Worm (Caenorhabditis elegans): Measurements from ENCODE around the gene pmp-3.

The pmp-3 gene

ce11 chrV:14687106-14687964, 40.8 kb downstream of the pmp-3 start:
- TF ChIP-seq pqm-1 (tag; optimal IDR thresholded peaks at IDR 0.05), result no peak
- peak; percentile 2 for TF ChIP-seq T23F11.4 (GFP tag; optimal IDR thresholded peaks at IDR 0.05)

ce11 chrV:14688097-14688912, 41.8 kb downstream of the pmp-3 start, which contains the start of gene C47E8.11:
Gene C47E8.11, plus strand, starts transcription at chrV:14688616.
- TF ChIP-seq ceh-24 (tag; optimal IDR thresholded peaks at IDR 0.05) (no peak), ceh-6 (GFP tag; optimal IDR thresholded peaks at IDR 0.05) (no peak), ceh-30 (tag; optimal IDR thresholded peaks at IDR 0.05) (no peak), K02D7.2 (tag; optimal IDR thresholded peaks at IDR 0.05) (no peak), unc-3 (GFP tag; conservative IDR thresholded peaks at IDR 0.05) (no peak), unc-3 (tag; optimal IDR thresholded peaks at IDR 0.05) (no peak), sdc-2 (tag; optimal IDR thresholded peaks at IDR 0.05) (no peak), ama-1 (optimal IDR thresholded peaks at IDR 0.05) (no peak), nfya-1 (tag; optimal IDR thresholded peaks at IDR 0.05) (peak; percentile 12)

ce11 chrV:14689060-14689750, 42.7 kb downstream of the pmp-3 start, which contains the start of gene gasr-8:
Gene gasr-8, plus strand, starts transcription at chrV:14689110.
- TF ChIP-seq ets-4 (tag; optimal IDR thresholded peaks at IDR 0.05), result no peak
- peak; percentile 24 for TF ChIP-seq C08G9.2 (tag; optimal IDR thresholded peaks at IDR 0.05)
- peak; percentile 15 for TF ChIP-seq ceh-48 (tag; optimal IDR thresholded peaks at IDR 0.05)
- no peak for TF ChIP-seq lim-6 (tag; optimal IDR thresholded peaks at IDR 0.05)
- peak; percentile 57 for TF ChIP-seq elt-2 (tag; optimal IDR thresholded peaks at IDR 0.05)
- TF ChIP-seq ceh-19 (GFP tag; optimal IDR thresholded peaks at IDR 0.05), result peak; percentile 33
- peak; percentile 20 for TF ChIP-seq ceh-6 (GFP tag; optimal IDR thresholded peaks at IDR 0.05)
- TF ChIP-seq dmd-4 (tag; optimal IDR thresholded peaks at IDR 0.05; ENCODE audit: borderline replicate concordance), result peak; percentile 49
- TF ChIP-seq sox-2 (GFP tag; IDR thresholded peaks at IDR 0.05), result no peak
- peak; percentile 13 for TF ChIP-seq K02D7.2 (tag; optimal IDR thresholded peaks at IDR 0.05)
- TF ChIP-seq C38D4.7 (GFP tag; optimal IDR thresholded peaks at IDR 0.05), result peak; percentile 22
- TF ChIP-seq hlh-15 (tag; optimal IDR thresholded peaks at IDR 0.05), result peak; percentile 36
- peak; percentile 4 for TF ChIP-seq nfya-1 (tag; optimal IDR thresholded peaks at IDR 0.05)
- TF ChIP-seq fax-1 (tag; optimal IDR thresholded peaks at IDR 0.05), result peak; percentile 15
- TF ChIP-seq madf-2 (tag; optimal IDR thresholded peaks at IDR 0.05), result no peak
- 0 out of 2 replicates have a peak, but pooled peaks have one; percentile 18 for TF ChIP-seq unc-3 (GFP tag; conservative IDR thresholded peaks at IDR 0.05)
- TF ChIP-seq unc-3 (tag; optimal IDR thresholded peaks at IDR 0.05), result no peak
- no peak for TF ChIP-seq eyg-1 (tag; optimal IDR thresholded peaks at IDR 0.05)
- TF ChIP-seq pat-9 (tag; optimal IDR thresholded peaks at IDR 0.05), result peak; percentile 48
- TF ChIP-seq syd-9 (tag; optimal IDR thresholded peaks at IDR 0.05), result no peak
- TF ChIP-seq che-1 (tag; optimal IDR thresholded peaks at IDR 0.05), result peak; percentile 57
- TF ChIP-seq ztf-16 (tag; optimal IDR thresholded peaks at IDR 0.05), result peak; percentile 3
- peak; percentile 57 for TF ChIP-seq gmeb-2 (tag; optimal IDR thresholded peaks at IDR 0.05)
- TF ChIP-seq sox-4 (tag; optimal IDR thresholded peaks at IDR 0.05), result peak; percentile 9

ce11 chrV:14695713-14696112, 49.2 kb downstream of the pmp-3 start:
- TF ChIP-seq ceh-22 (tag; optimal IDR thresholded peaks at IDR 0.05) (no peak), unc-55 (GFP tag; optimal IDR thresholded peaks at IDR 0.05) (peak; percentile 44), rnt-1 (tag; optimal IDR thresholded peaks at IDR 0.05) (no peak), ceh-18 (tag; optimal IDR thresholded peaks at IDR 0.05) (peak; percentile 30), pha-4 (tag; optimal IDR thresholded peaks at IDR 0.05) (no peak), ref-2 (tag; optimal IDR thresholded peaks at IDR 0.05) (no peak), tbx-2 (tag; optimal IDR thresholded peaks at IDR 0.05) (no peak), pros-1 (tag; optimal IDR thresholded peaks at IDR 0.05) (no peak), dmd-4 (tag; optimal IDR thresholded peaks at IDR 0.05; ENCODE audit: borderline replicate concordance) (no peak)

Data from whole organism, late embryonic.